Worm (Caenorhabditis elegans): Measurements from ENCODE around the gene fbxa-83.

Gene fbxa-83

ce11 chrIV:14350651-14351050, 24.5 kb upstream of the fbxa-83 start, which contains the start of gene oac-56:
TSS of gene oac-56 (minus strand) at chrIV:14350751.
- TF ChIP-seq mdl-1 (tag; optimal IDR thresholded peaks at IDR 0.05) (no peak), zfp-3 (GFP tag; conservative IDR thresholded peaks at IDR 0.05) (no peak), nhr-10 (tag; optimal IDR thresholded peaks at IDR 0.05) (no peak), fkh-10 (GFP tag; optimal IDR thresholded peaks at IDR 0.05) (no peak), nhr-6 (tag; optimal IDR thresholded peaks at IDR 0.05) (no peak), mdt-29 (GFP tag; IDR thresholded peaks at IDR 0.05) (no peak), ceh-82 (tag; optimal IDR thresholded peaks at IDR 0.05) (no peak), daf-12 (tag; optimal IDR thresholded peaks at IDR 0.05) (no peak), T20F7.1 (GFP tag; optimal IDR thresholded peaks at IDR 0.05) (no peak), unc-130 (GFP tag; optimal IDR thresholded peaks at IDR 0.05) (no peak), sdz-12 (GFP tag; optimal IDR thresholded peaks at IDR 0.05) (no peak), ztf-11 (tag; optimal IDR thresholded peaks at IDR 0.05) (no peak), ceh-28 (tag; optimal IDR thresholded peaks at IDR 0.05) (no peak), nhr-237 (tag; optimal IDR thresholded peaks at IDR 0.05) (no peak), ces-1 (GFP tag; optimal IDR thresholded peaks at IDR 0.05) (no peak), F44E2.7 (GFP tag; IDR thresholded peaks at IDR 0.05) (no peak), madf-5 (GFP tag; IDR thresholded peaks at IDR 0.05) (no peak), spr-3 (GFP tag; optimal IDR thresholded peaks at IDR 0.05) (no peak), hif-1 (tag; optimal IDR thresholded peaks at IDR 0.05) (no peak), R02D3.7 (tag; optimal IDR thresholded peaks at IDR 0.05) (no peak)

DNA sequence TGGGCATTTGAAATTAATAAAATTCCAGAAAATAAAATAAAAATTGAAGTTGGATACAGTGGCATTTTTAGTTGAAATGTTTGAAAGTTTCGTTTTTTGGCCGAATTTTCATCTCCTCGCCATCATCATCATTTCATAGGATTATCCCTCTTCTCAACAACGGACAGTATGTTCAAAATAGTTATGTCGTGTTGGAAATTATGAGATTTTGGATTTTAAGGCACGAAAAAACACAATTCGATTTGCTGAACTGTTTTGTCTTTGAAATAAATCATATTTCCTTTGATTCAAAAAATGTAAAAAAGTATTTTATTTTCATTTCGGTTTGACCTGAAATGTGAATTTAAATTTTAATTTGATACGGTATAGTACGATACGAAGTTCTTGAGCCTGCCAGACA, 17.6 kb upstream of the fbxa-83 start, which contains the start of gene srlf-28:
Gene srlf-28, minus strand, starts transcription at position 101 of the 400 bp plus-strand sequence.
- TF ChIP-seq lin-38 (GFP tag; IDR thresholded peaks at IDR 0.05) (no peak), F44E2.7 (GFP tag; IDR thresholded peaks at IDR 0.05) (no peak), lin-15B (tag; optimal IDR thresholded peaks at IDR 0.05) (no peak), unc-130 (GFP tag; optimal IDR thresholded peaks at IDR 0.05) (no peak), unc-62 (GFP tag; optimal IDR thresholded peaks at IDR 0.05 in 1 of 2) (no peak), unc-62 (tag; optimal IDR thresholded peaks at IDR 0.05) (no peak), T20F7.1 (GFP tag; optimal IDR thresholded peaks at IDR 0.05) (no peak), lin-39 (tag; optimal IDR thresholded peaks at IDR 0.05) (no peak), mdl-1 (tag; optimal IDR thresholded peaks at IDR 0.05) (no peak), Y5F2A.4 (GFP tag; optimal IDR thresholded peaks at IDR 0.05) (no peak), lsy-2 (tag; optimal IDR thresholded peaks at IDR 0.05) (no peak), nhr-77 (tag; optimal IDR thresholded peaks at IDR 0.05) (no peak), ces-1 (GFP tag; optimal IDR thresholded peaks at IDR 0.05) (no peak), fos-1 (tag; optimal IDR thresholded peaks at IDR 0.05) (no peak)

- no peak for TF ChIP-seq nhr-111 (GFP tag; optimal IDR thresholded peaks at IDR 0.05)
- TF ChIP-seq nhr-76 (tag; optimal IDR thresholded peaks at IDR 0.05): no peak
- TF ChIP-seq nhr-77 (tag; optimal IDR thresholded peaks at IDR 0.05): no peak
- no peak for TF ChIP-seq ceh-20 (GFP tag; IDR thresholded peaks at IDR 0.05)
- no peak for TF ChIP-seq mdt-29 (GFP tag; IDR thresholded peaks at IDR 0.05)
- no peak for TF ChIP-seq ama-1 (optimal IDR thresholded peaks at IDR 0.05)
- TF ChIP-seq ces-1 (GFP tag; optimal IDR thresholded peaks at IDR 0.05): no peak
- no peak for TF ChIP-seq Y5F2A.4 (GFP tag; optimal IDR thresholded peaks at IDR 0.05)
- no peak for TF ChIP-seq nhr-42 (GFP tag; IDR thresholded peaks at IDR 0.05)
- TF ChIP-seq mdl-1 (tag; optimal IDR thresholded peaks at IDR 0.05): no peak
Observed at ce11 chrIV:14339657-14340056, 13.5 kb upstream of the fbxa-83 start, which contains the start of gene Y67A10A.11. TSS of gene Y67A10A.11 (plus strand) at chrIV:14339957.

- no peak for TF ChIP-seq hmg-1.1 (GFP tag; IDR thresholded peaks at IDR 0.05)
- no peak for TF ChIP-seq mdl-1 (tag; optimal IDR thresholded peaks at IDR 0.05)
- TF ChIP-seq fos-1 (tag; optimal IDR thresholded peaks at IDR 0.05): no peak
- no peak for TF ChIP-seq nhr-11 (tag; optimal IDR thresholded peaks at IDR 0.05)
- no peak for TF ChIP-seq F37D6.2 (tag; optimal IDR thresholded peaks at IDR 0.05)
- no peak for TF ChIP-seq mxl-3 (GFP tag; optimal IDR thresholded peaks at IDR 0.05)
- TF ChIP-seq zip-2 (tag; optimal IDR thresholded peaks at IDR 0.05): no peak
- no peak for TF ChIP-seq daf-16 (GFP tag; optimal IDR thresholded peaks at IDR 0.05)
- no peak for TF ChIP-seq daf-16 (tag; optimal IDR thresholded peaks at IDR 0.05)
Observed at ce11 chrIV:14337757-14338156, 11.6 kb upstream of the fbxa-83 start, which contains the start of gene Y67A10A.2. TSS of gene Y67A10A.2 (plus strand) at chrIV:14338057.

Data from whole organism, L4 larva.